Worm (Caenorhabditis elegans) whole organism, young adult: ENCODE data around the gene F55C12.2.

Experiments
- B0019.2 ChIP-seq: fragments of 200-800 bp; sonication (Bioruptor generic); conservative IDR thresholded peaks from 2 replicates; pipeline ENCODE4 v1.3.6; 2022; ENCODE audit warnings: missing genetic modification reagents, missing genetic modification characterization, missing compliant biosample characterization
- C17E4.6 ChIP-seq: fragments of 200-800 bp; sonication (Bioruptor generic); IDR thresholded peaks from 2 replicates; pipeline ENCODE4 v1.3.6; 2022; ENCODE audit warnings: missing genetic modification reagents, missing genetic modification characterization, missing compliant biosample characterization
- ama-1 ChIP-seq, 3 experiments: fragments of 150-350 bp in 1 of 3; sonication (generic microtip) in 2 of 3; optimal IDR thresholded peaks; 2 replicates each; lab custom pipeline; 2014 to 2018; ENCODE audit warnings: missing biosample characterization in 2 of 3, missing genetic modification characterization in 2 of 3, missing genetic modification reagents in 2 of 3
- bed-2 ChIP-seq: fragments of 200-800 bp; sonication (Bioruptor generic); IDR thresholded peaks from 2 replicates; pipeline ENCODE4 v1.3.6; 2022; ENCODE audit warnings: missing genetic modification reagents, missing genetic modification characterization, missing compliant biosample characterization
- ceh-27 ChIP-seq: fragments of 200-800 bp; sonication (Bioruptor generic); optimal IDR thresholded peaks from 2 replicates; lab custom pipeline; 2018; ENCODE audit warnings: mild to moderate bottlenecking, missing genetic modification characterization, moderate library complexity, missing compliant biosample characterization
- efl-1 ChIP-seq: fragments of 150-350 bp; optimal IDR thresholded peaks from 2 replicates; lab custom pipeline; 2014; ENCODE audit warnings: missing biosample characterization, missing genetic modification reagents, missing genetic modification characterization
- him-1 ChIP-seq: sonication (generic microtip); optimal IDR thresholded peaks from 2 replicates; lab custom pipeline; 2016; ENCODE audit warnings: missing genotype, missing genetic modification reagents, missing genetic modification characterization, missing compliant biosample characterization
- hlh-12 ChIP-seq: sonication (generic microtip); optimal IDR thresholded peaks from 2 replicates; lab custom pipeline; 2016; ENCODE audit warnings: missing genetic modification characterization, missing compliant biosample characterization
- hrde-1 ChIP-seq: sonication (generic microtip); optimal IDR thresholded peaks from 2 replicates; lab custom pipeline; 2016; ENCODE audit warnings: missing genetic modification characterization, mild to moderate bottlenecking, missing compliant biosample characterization, moderate library complexity, missing genotype, missing genetic modification reagents, borderline replicate concordance
- lin-26 ChIP-seq: fragments of 200-800 bp; sonication (Bioruptor generic); IDR thresholded peaks from 2 replicates; pipeline ENCODE4 v1.3.6; 2022; ENCODE audit warnings: missing genetic modification reagents, missing genetic modification characterization, missing compliant biosample characterization
- nhr-80 ChIP-seq: sonication (generic microtip); optimal IDR thresholded peaks from 2 replicates; lab custom pipeline; 2016; ENCODE audit warnings: missing genetic modification characterization, missing compliant biosample characterization
- snpc-4 ChIP-seq, 5 experiments: fragments of 150-350 bp in 1 of 5; sonication (generic microtip) in 4 of 5; optimal IDR thresholded peaks; 2 replicates each; lab custom pipeline; 2014 to 2018; ENCODE audit warnings: missing genetic modification characterization in 5 of 5, missing biosample characterization in 3 of 5, antibody characterized with exemption in 2 of 5, mild to moderate bottlenecking in 2 of 5, missing compliant biosample characterization in 2 of 5, missing genotype in 2 of 5, moderate library complexity in 2 of 5, missing genetic modification reagents in 1 of 5
- ztf-3 ChIP-seq: fragments of 200-800 bp; sonication (Bioruptor generic); optimal IDR thresholded peaks from 2 replicates; lab custom pipeline; 2018; ENCODE audit warnings: mild to moderate bottlenecking, missing genetic modification characterization, missing compliant biosample characterization

DNA sequence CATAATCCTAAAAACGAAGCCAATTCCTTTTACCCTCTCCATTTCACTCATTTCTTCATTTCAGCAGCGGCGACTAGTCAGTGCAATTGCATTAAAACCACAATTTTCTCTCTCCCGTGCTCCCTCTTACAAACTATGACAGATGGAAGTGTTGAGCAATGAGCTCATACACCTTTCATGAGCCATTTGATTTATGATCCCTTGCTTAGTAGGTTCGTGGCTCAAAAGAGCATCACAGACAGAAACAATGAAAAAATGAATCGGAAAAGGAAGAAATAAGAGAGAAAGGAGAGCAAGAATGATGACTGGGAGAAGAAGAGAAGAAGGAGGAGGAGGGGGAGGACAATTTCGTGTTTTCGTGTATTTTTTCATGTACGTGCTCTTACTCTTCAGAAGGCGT, 5.1 kb upstream of the F55C12.2 start:
- TF ChIP-seq ztf-3 (GFP tag; lab: Kevin White, UChicago) (no peak), hlh-12 (no peak), ceh-27 (GFP tag; lab: Kevin White, UChicago) (no peak), efl-1 (GFP tag; lab: Kevin White, UChicago) (no peak), lin-26 (no peak), him-1 (no peak), ama-1 (optimal IDR thresholded peaks at IDR 0.05; lab: Kevin White, UChicago) (no peak), ama-1 (GFP tag; optimal IDR thresholded peaks at IDR 0.05; lab: Kevin White, UChicago) (no peak), bed-2 (GFP tag; lab: Robert Waterston, UW) (no peak), C17E4.6 (GFP tag; lab: Robert Waterston, UW) (no peak), snpc-4 (GFP tag; optimal IDR thresholded peaks at IDR 0.05; lab: Kevin White, UChicago) (no peak), snpc-4 (tag; optimal IDR thresholded peaks at IDR 0.05; lab: Kevin White, UChicago) (no peak), nhr-80 (tag; lab: Kevin White, UChicago) (peak; percentile 22), B0019.2 (no peak), hrde-1 (tag; lab: Kevin White, UChicago) (no peak)
